Fruit fly (Drosophila melanogaster) whole organism: ENCODE measurements around the gene Boh1.

Source experiments
- CG8478 ChIP-seq: fragments of >200 bp; optimal IDR thresholded peaks from 2 replicates; lab custom pipeline; 2018; ENCODE audit warnings: inconsistent platforms
- Dll ChIP-seq: fragments of >200 bp; optimal IDR thresholded peaks from 2 replicates; lab custom pipeline; 2017
- EcR ChIP-seq, 2 experiments: fragments of >200 bp; optimal IDR thresholded peaks; 2 replicates each; lab custom pipeline; 2017; ENCODE audit warnings: missing biosample characterization in 2 of 2, missing genetic modification characterization in 2 of 2, missing genetic modification reagents in 2 of 2
- psq ChIP-seq: fragments of >200 bp; optimal IDR thresholded peaks from 2 replicates; lab custom pipeline; 2017
- usp ChIP-seq: fragments of >200 bp; optimal IDR thresholded peaks from 2 replicates; lab custom pipeline; 2017; ENCODE audit warnings: missing biosample characterization, missing genetic modification characterization, mixed read lengths

DNA sequence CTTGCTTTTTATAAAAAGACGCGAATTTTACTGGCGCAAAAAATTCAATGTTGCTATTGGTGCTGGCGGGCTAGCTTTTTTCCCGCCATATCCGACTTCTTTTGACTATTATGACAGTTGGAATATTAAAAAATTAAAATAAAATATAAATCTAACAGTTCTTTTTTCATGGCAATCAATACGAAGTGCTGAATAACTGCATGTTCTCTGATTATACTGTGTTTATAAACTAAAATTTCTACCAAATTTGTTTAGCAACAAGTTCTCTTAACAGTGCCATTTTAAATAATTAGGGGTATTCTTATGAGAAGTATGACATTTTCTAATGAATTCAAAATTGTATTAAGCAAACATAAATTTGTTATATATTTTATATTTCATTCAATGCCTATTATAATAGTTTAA, at the start of gene Boh1:
- no peak for TF ChIP-seq psq (lab: Kevin White, UChicago)
- no peak for TF ChIP-seq CG8478
- no peak for TF ChIP-seq EcR (GFP tag; optimal IDR thresholded peaks at IDR 0.05; lab: Kevin White, UChicago)
- TF ChIP-seq usp (GFP tag; lab: Kevin White, UChicago), result no peak
- TF ChIP-seq Dll (lab: Kevin White, UChicago), result no peak
